Fruit fly (Drosophila melanogaster) whole organism, embryonic: ENCODE results near the gene CG44271.

Experiments used
- B-H2 ChIP-seq: fragments of 200-800 bp; sonication (Bioruptor generic); optimal IDR thresholded peaks from 2 replicates; lab custom pipeline; 2018; ENCODE audit warnings: missing biosample characterization, mild to moderate bottlenecking, missing genetic modification characterization
- C15 ChIP-seq: fragments of 200-800 bp; sonication (Bioruptor generic); IDR thresholded peaks from 3 replicates; pipeline ENCODE4 v1.3.6; 2022; ENCODE audit warnings: missing biosample characterization, missing genetic modification characterization
- CG1024 ChIP-seq: fragments of 200-800 bp; sonication (Bioruptor generic); IDR thresholded peaks from 2 replicates; pipeline ENCODE4 v1.3.6; 2022; ENCODE audit warnings: missing biosample characterization, missing genetic modification characterization
- CG13775 ChIP-seq: fragments of 200-800 bp; sonication (Bioruptor generic); optimal IDR thresholded peaks from 3 replicates; lab custom pipeline; 2017; ENCODE audit warnings: missing biosample characterization, mild to moderate bottlenecking, missing genetic modification characterization
- CG14441 ChIP-seq: fragments of 200-800 bp; sonication (Bioruptor generic); IDR thresholded peaks from 2 replicates; pipeline ENCODE4 v1.3.6; 2022; ENCODE audit warnings: missing biosample characterization, missing genetic modification characterization
- CG1602 ChIP-seq: fragments of 200-800 bp; sonication (Bioruptor generic); optimal IDR thresholded peaks from 3 replicates; lab custom pipeline; 2016; ENCODE audit warnings: missing biosample characterization, missing genetic modification characterization
- CG17568 ChIP-seq: fragments of 200-800 bp; sonication (Bioruptor generic); optimal IDR thresholded peaks from 2 replicates; lab custom pipeline; 2018; ENCODE audit warnings: missing biosample characterization, mild to moderate bottlenecking, missing genetic modification characterization, moderate library complexity
- CG17912 ChIP-seq: fragments of 200-800 bp; sonication (Bioruptor generic); optimal IDR thresholded peaks from 2 replicates; lab custom pipeline; 2018; ENCODE audit warnings: missing biosample characterization, mild to moderate bottlenecking, missing genetic modification characterization
- CG2712 ChIP-seq: fragments of 200-800 bp; optimal IDR thresholded peaks from 3 replicates; lab custom pipeline; 2019; ENCODE audit warnings: missing biosample characterization, mild to moderate bottlenecking, missing genetic modification characterization, moderate library complexity
- CG3065 ChIP-seq: fragments of 200-800 bp; sonication (Bioruptor generic); optimal IDR thresholded peaks from 2 replicates; lab custom pipeline; 2016; ENCODE audit warnings: missing biosample characterization, missing genetic modification characterization
- CG3847 ChIP-seq: fragments of 200-800 bp; sonication (Bioruptor generic); IDR thresholded peaks from 2 replicates; pipeline ENCODE4 v1.3.6; 2022; ENCODE audit warnings: missing biosample characterization, missing genetic modification characterization
- CG4360 ChIP-seq: fragments of 200-800 bp; sonication (Bioruptor generic); IDR thresholded peaks from 2 replicates; pipeline ENCODE4 v1.3.6; 2022; ENCODE audit warnings: missing biosample characterization, missing genetic modification characterization
- CG4854 ChIP-seq: fragments of 200-800 bp; sonication (Bioruptor generic); optimal IDR thresholded peaks from 2 replicates; lab custom pipeline; 2016; ENCODE audit warnings: missing biosample characterization, missing genetic modification characterization, inconsistent platforms
- CG7372 ChIP-seq: fragments of 200-800 bp; sonication (Bioruptor generic); IDR thresholded peaks from 2 replicates; pipeline ENCODE4 v1.3.6; 2022; ENCODE audit warnings: missing biosample characterization, missing genetic modification characterization
- CG7987 ChIP-seq: fragments of 200-800 bp; sonication (Bioruptor generic); optimal IDR thresholded peaks from 2 replicates; lab custom pipeline; 2018; ENCODE audit warnings: missing biosample characterization, mild to moderate bottlenecking, missing genetic modification characterization, moderate library complexity
- CG8290 ChIP-seq, 3 experiments: fragments of 200-800 bp; sonication (Bioruptor generic); optimal IDR thresholded peaks; 2 replicates each; lab custom pipeline; 2016 to 2019; ENCODE audit warnings: missing biosample characterization in 3 of 3, missing genetic modification characterization in 3 of 3, mild to moderate bottlenecking in 2 of 3, moderate library complexity in 1 of 3
- Dp ChIP-seq: fragments of 200-800 bp; sonication (Bioruptor generic); optimal IDR thresholded peaks from 2 replicates; lab custom pipeline; 2018; ENCODE audit warnings: missing biosample characterization, mild to moderate bottlenecking, missing genetic modification characterization, moderate library complexity
- Dref ChIP-seq: fragments of 200-800 bp; sonication (Bioruptor generic); IDR thresholded peaks from 2 replicates; pipeline ENCODE4 v1.3.6; 2022; ENCODE audit warnings: missing biosample characterization, missing genetic modification characterization
- HLH3B ChIP-seq: fragments of 200-800 bp; sonication (Bioruptor generic); IDR thresholded peaks from 2 replicates; pipeline ENCODE4 v1.3.6; 2022; ENCODE audit warnings: missing biosample characterization, missing genetic modification characterization
- Hmr ChIP-seq: fragments of 200-800 bp; sonication (Bioruptor generic); optimal IDR thresholded peaks from 3 replicates; lab custom pipeline; 2017; ENCODE audit warnings: mild to moderate bottlenecking, missing biosample characterization, missing genetic modification reagents, missing genetic modification characterization
- Hr3 ChIP-seq: fragments of 200-800 bp; sonication (Bioruptor generic); optimal IDR thresholded peaks from 3 replicates; lab custom pipeline; 2016; ENCODE audit warnings: missing biosample characterization, missing genetic modification characterization
- Hr51 ChIP-seq, 2 experiments: fragments of 200-800 bp; sonication (Bioruptor generic); optimal IDR thresholded peaks; 2 replicates in 1 of 2; 3 replicates in 1 of 2; lab custom pipeline; 2016 to 2018; ENCODE audit warnings: missing biosample characterization in 2 of 2, missing genetic modification characterization in 2 of 2, mild to moderate bottlenecking in 1 of 2, moderate library complexity in 1 of 2
- Max ChIP-seq: fragments of 200-800 bp; sonication (Bioruptor generic); optimal IDR thresholded peaks from 2 replicates; lab custom pipeline; 2016; ENCODE audit warnings: missing biosample characterization, mild to moderate bottlenecking, missing genetic modification characterization
- Mrtf ChIP-seq: fragments of 200-800 bp; sonication (Bioruptor generic); IDR thresholded peaks from 3 replicates; pipeline ENCODE4 v1.3.6; 2022; ENCODE audit warnings: missing biosample characterization, missing genetic modification characterization
- NfI ChIP-seq: fragments of 200-800 bp; sonication (Bioruptor generic); optimal IDR thresholded peaks from 3 replicates; lab custom pipeline; 2018; ENCODE audit warnings: missing biosample characterization, mild to moderate bottlenecking, missing genetic modification characterization, moderate library complexity
- Sox100B ChIP-seq: fragments of 200-800 bp; sonication (Bioruptor generic); optimal IDR thresholded peaks from 3 replicates; lab custom pipeline; 2018; ENCODE audit warnings: missing biosample characterization, mild to moderate bottlenecking, missing genetic modification characterization
- Taf1 ChIP-seq: fragments of 200-800 bp; sonication (Bioruptor generic); IDR thresholded peaks from 2 replicates; pipeline ENCODE4 v1.3.6; 2022; ENCODE audit warnings: missing biosample characterization, missing genetic modification characterization
- bcd ChIP-seq: fragments of 200-800 bp; sonication (Bioruptor generic); optimal IDR thresholded peaks from 2 replicates; lab custom pipeline; 2017; ENCODE audit warnings: missing biosample characterization, mild to moderate bottlenecking, missing genetic modification characterization
- caup ChIP-seq: fragments of 200-800 bp; sonication (Bioruptor generic); optimal IDR thresholded peaks from 3 replicates; lab custom pipeline; 2017; ENCODE audit warnings: missing biosample characterization, mild to moderate bottlenecking, missing genetic modification characterization, moderate library complexity; ENCODE audit not compliant: severe bottlenecking
- ci ChIP-seq: fragments of 200-800 bp; sonication (Bioruptor generic); IDR thresholded peaks from 3 replicates; pipeline ENCODE4 v1.3.6; 2022; ENCODE audit warnings: missing biosample characterization, missing genetic modification characterization
- esg ChIP-seq: fragments of 200-800 bp; sonication (Bioruptor generic); conservative IDR thresholded peaks from 2 replicates; pipeline ENCODE4 v1.3.6; 2022; ENCODE audit warnings: missing biosample characterization, missing genetic modification characterization
- eve ChIP-seq, 2 experiments: fragments of >200 bp; optimal IDR thresholded peaks; 2 replicates each; lab custom pipeline; 2017; ENCODE audit warnings: missing biosample characterization in 2 of 2, missing genetic modification characterization in 2 of 2
- gro ChIP-seq: fragments of 200-800 bp; sonication (Bioruptor generic); optimal IDR thresholded peaks from 2 replicates; lab custom pipeline; 2016; ENCODE audit warnings: missing biosample characterization, missing genetic modification characterization
- gsb-n ChIP-seq: fragments of 200-800 bp; sonication (Bioruptor generic); optimal IDR thresholded peaks from 3 replicates; lab custom pipeline; 2018; ENCODE audit warnings: missing biosample characterization, mild to moderate bottlenecking, missing genetic modification characterization
- mirr ChIP-seq: fragments of 200-800 bp; sonication (Bioruptor generic); optimal IDR thresholded peaks from 3 replicates; lab custom pipeline; 2018; ENCODE audit warnings: missing biosample characterization, mild to moderate bottlenecking, missing genetic modification characterization
- pb ChIP-seq: fragments of 200-800 bp; sonication (Bioruptor generic); optimal IDR thresholded peaks from 3 replicates; lab custom pipeline; 2016; ENCODE audit warnings: missing biosample characterization, missing genetic modification characterization
- sens ChIP-seq: fragments of 200-800 bp; sonication (Bioruptor generic); peaks from one replicate; lab custom pipeline; 2016; ENCODE audit warnings: missing biosample characterization, missing genetic modification characterization
- slou ChIP-seq: fragments of 200-800 bp; sonication (Bioruptor generic); optimal IDR thresholded peaks from 3 replicates; lab custom pipeline; 2016; ENCODE audit warnings: missing biosample characterization, missing genetic modification characterization
- sqz ChIP-seq: fragments of 200-800 bp; sonication (Bioruptor generic); optimal IDR thresholded peaks from 3 replicates; lab custom pipeline; 2018; ENCODE audit warnings: missing biosample characterization, mild to moderate bottlenecking, missing genetic modification characterization
- stwl ChIP-seq: fragments of 200-800 bp; sonication (Bioruptor generic); optimal IDR thresholded peaks from 3 replicates; lab custom pipeline; 2018; ENCODE audit warnings: missing biosample characterization, mild to moderate bottlenecking, missing genetic modification characterization, moderate library complexity
- sug ChIP-seq: fragments of 200-800 bp; optimal IDR thresholded peaks from 2 replicates; lab custom pipeline; 2019; ENCODE audit warnings: missing biosample characterization, mild to moderate bottlenecking, missing genetic modification characterization, moderate library complexity
- ttk ChIP-seq: fragments of 200-800 bp; sonication (Bioruptor generic); IDR thresholded peaks from 2 replicates; pipeline ENCODE4 v2.1.2; 2022; ENCODE audit warnings: missing biosample characterization, missing genetic modification characterization
- unpg ChIP-seq: fragments of 200-800 bp; sonication (Bioruptor generic); optimal IDR thresholded peaks from 3 replicates; lab custom pipeline; 2018; ENCODE audit warnings: missing biosample characterization, mild to moderate bottlenecking, missing genetic modification characterization, moderate library complexity

CG44271 gene

dm6 chr2L:6797408-6797807, 49.7 kb upstream of the CG44271 start (continued):
- peak; percentile 77 for TF ChIP-seq CG8290 (GFP tag; optimal IDR thresholded peaks at IDR 0.05; lab: Kevin White, UChicago)
- TF ChIP-seq CG8290 (tag; optimal IDR thresholded peaks at IDR 0.05; lab: Kevin White, UChicago), result no peak
- TF ChIP-seq bcd (GFP tag; lab: Kevin White, UChicago), result peak; percentile 47
- peak; percentile 55 for TF ChIP-seq slou (GFP tag; lab: Kevin White, UChicago)
- peak; percentile 17; the same call in 1 of the 3 replicates for TF ChIP-seq Mrtf (GFP tag; lab: Robert Waterston, UW)
- TF ChIP-seq sqz (GFP tag; lab: Kevin White, UChicago), result peak; percentile 77
- 0 out of 3 replicates have a peak, but pooled peaks have one; percentile 38 for TF ChIP-seq C15 (GFP tag; lab: Robert Waterston, UW)
- TF ChIP-seq CG13775 (GFP tag; lab: Kevin White, UChicago), result peak; percentile 26
- TF ChIP-seq CG3065 (GFP tag; lab: Kevin White, UChicago), result no peak
- TF ChIP-seq Dref (GFP tag; lab: Robert Waterston, UW), result peak; percentile 87
- TF ChIP-seq unpg (GFP tag; lab: Kevin White, UChicago), result peak; percentile 9
- peak; percentile 25 for TF ChIP-seq caup
- peak; percentile 66 for TF ChIP-seq Hmr (GFP tag; lab: Kevin White, UChicago)
- TF ChIP-seq ci (GFP tag; lab: Robert Waterston, UW), result no peak
- peak; percentile 24 for TF ChIP-seq gsb-n (tag; lab: Kevin White, UChicago)
- no peak for TF ChIP-seq CG7372 (GFP tag; lab: Robert Waterston, UW)
- no peak for TF ChIP-seq pb (GFP tag; lab: Kevin White, UChicago)
- TF ChIP-seq sug (tag; lab: Kevin White, UChicago), result peak; percentile 49
- TF ChIP-seq B-H2, result peak; percentile 39
- peak; percentile 42; the same call in 1 of the 2 replicates for TF ChIP-seq CG1024 (GFP tag; lab: Robert Waterston, UW)
- TF ChIP-seq ttk (GFP tag; lab: Robert Waterston, UW), result no peak
- peak; percentile 44; the same call in 1 of the 2 replicates for TF ChIP-seq CG14441 (GFP tag; lab: Robert Waterston, UW)
- TF ChIP-seq eve (GFP tag; optimal IDR thresholded peaks at IDR 0.05; lab: Kevin White, UChicago), result peak in 1 of 2 experiments; percentile 51
- no peak for TF ChIP-seq Sox100B (GFP tag; lab: Kevin White, UChicago)
- TF ChIP-seq CG4854 (GFP tag; lab: Kevin White, UChicago), result peak; percentile 56
- TF ChIP-seq Hr51 (GFP tag; optimal IDR thresholded peaks at IDR 0.05; lab: Kevin White, UChicago), result peak in 1 of 2 experiments; percentile 33
- peak; percentile 50 for TF ChIP-seq CG4360
- TF ChIP-seq Taf1 (GFP tag; lab: Robert Waterston, UW), result no peak
- peak; percentile 76 for TF ChIP-seq stwl
- TF ChIP-seq Hr3, result peak; percentile 34
- no peak for TF ChIP-seq HLH3B (GFP tag; lab: Robert Waterston, UW)
- TF ChIP-seq CG3847, result peak; percentile 55
- no peak for TF ChIP-seq mirr (GFP tag; lab: Kevin White, UChicago)
- TF ChIP-seq gro (GFP tag; lab: Kevin White, UChicago), result peak; percentile 37
- TF ChIP-seq sens (GFP tag; lab: Kevin White, UChicago), result peak; percentile 32
- TF ChIP-seq CG2712 (tag; lab: Kevin White, UChicago), result peak; percentile 65
- TF ChIP-seq esg (GFP tag; lab: Robert Waterston, UW), result no peak
- peak; percentile 40 for TF ChIP-seq NfI (GFP tag; lab: Kevin White, UChicago)
- peak; percentile 67 for TF ChIP-seq CG17912
- peak; percentile 17 for TF ChIP-seq CG1602 (GFP tag; lab: Kevin White, UChicago)
- peak; percentile 1 for TF ChIP-seq CG17568 (GFP tag; lab: Kevin White, UChicago)
- TF ChIP-seq CG7987 (GFP tag; lab: Kevin White, UChicago), result no peak
- TF ChIP-seq Max, result peak; percentile 27
- TF ChIP-seq Dp (GFP tag; lab: Kevin White, UChicago), result peak; percentile 97
